Worm (Caenorhabditis elegans) whole organism, young adult: ENCODE data around the gene str-153.

Experiments
- B0261.1 ChIP-seq: sonication (generic microtip); optimal IDR thresholded peaks from 2 replicates; lab custom pipeline; 2016; ENCODE audit warnings: mild to moderate bottlenecking, missing genetic modification characterization, moderate library complexity, missing compliant biosample characterization
- C17E4.6 ChIP-seq: fragments of 200-800 bp; sonication (Bioruptor generic); IDR thresholded peaks from 2 replicates; pipeline ENCODE4 v1.3.6; 2022; ENCODE audit warnings: missing genetic modification reagents, missing genetic modification characterization, missing compliant biosample characterization
- D2030.7 ChIP-seq: fragments of 200-800 bp; sonication (Bioruptor generic); IDR thresholded peaks from 2 replicates; pipeline ENCODE4 v1.3.6; 2022; ENCODE audit warnings: missing genetic modification reagents, missing genetic modification characterization, missing compliant biosample characterization
- F10E7.11 ChIP-seq: sonication (generic microtip); optimal IDR thresholded peaks from 2 replicates; lab custom pipeline; 2017; ENCODE audit warnings: mild to moderate bottlenecking, missing genetic modification characterization, moderate library complexity, missing compliant biosample characterization
- F22D6.2 ChIP-seq: sonication (generic microtip); optimal IDR thresholded peaks from 2 replicates; lab custom pipeline; 2016; ENCODE audit warnings: mild to moderate bottlenecking, missing genetic modification characterization, missing compliant biosample characterization
- F55B11.4 ChIP-seq: sonication (generic microtip); optimal IDR thresholded peaks from 2 replicates; lab custom pipeline; 2016; ENCODE audit warnings: missing compliant biosample characterization, missing genetic modification characterization, borderline replicate concordance; ENCODE audit not compliant: insufficient read depth
- Y53F4B.3 ChIP-seq: fragments of 200-800 bp; sonication (Bioruptor generic); IDR thresholded peaks from 2 replicates; pipeline ENCODE4 v1.3.6; 2022; ENCODE audit warnings: missing genetic modification reagents, missing genetic modification characterization, missing compliant biosample characterization
- Y95B8A.8 ChIP-seq: fragments of 200-800 bp; sonication (Bioruptor generic); IDR thresholded peaks from 2 replicates; pipeline ENCODE4 v1.3.6; 2022; ENCODE audit warnings: missing genetic modification reagents, missing genetic modification characterization, missing compliant biosample characterization
- ama-1 ChIP-seq, 3 experiments: fragments of 150-350 bp in 1 of 3; sonication (generic microtip) in 2 of 3; optimal IDR thresholded peaks; 2 replicates each; lab custom pipeline; 2014 to 2018; ENCODE audit warnings: missing biosample characterization in 2 of 3, missing genetic modification characterization in 2 of 3, missing genetic modification reagents in 2 of 3
- attf-3 ChIP-seq: fragments of 200-800 bp; sonication (Bioruptor generic); conservative IDR thresholded peaks from 2 replicates; pipeline ENCODE4 v1.3.6; 2022; ENCODE audit warnings: missing genetic modification reagents, missing genetic modification characterization, missing compliant biosample characterization
- attf-6 ChIP-seq: fragments of 200-800 bp; sonication (Bioruptor generic); IDR thresholded peaks from 2 replicates; pipeline ENCODE4 v1.3.6; 2022; ENCODE audit warnings: missing genetic modification reagents, missing genetic modification characterization, missing compliant biosample characterization
- ceh-27 ChIP-seq: fragments of 200-800 bp; sonication (Bioruptor generic); optimal IDR thresholded peaks from 2 replicates; lab custom pipeline; 2018; ENCODE audit warnings: mild to moderate bottlenecking, missing genetic modification characterization, moderate library complexity, missing compliant biosample characterization
- ceh-79 ChIP-seq: sonication (generic microtip); optimal IDR thresholded peaks from 2 replicates; lab custom pipeline; 2017; ENCODE audit warnings: mild to moderate bottlenecking, missing genetic modification characterization, missing compliant biosample characterization
- ceh-91 ChIP-seq: fragments of 200-800 bp; sonication (Bioruptor generic); IDR thresholded peaks from 2 replicates; pipeline ENCODE4 v1.3.6; 2022; ENCODE audit warnings: missing genetic modification reagents, missing genetic modification characterization, missing compliant biosample characterization
- chd-7 ChIP-seq: sonication (generic microtip); optimal IDR thresholded peaks from 2 replicates; lab custom pipeline; 2016; ENCODE audit warnings: mild to moderate bottlenecking, missing genetic modification characterization, moderate library complexity, missing compliant biosample characterization
- die-1 ChIP-seq: sonication (generic microtip); optimal IDR thresholded peaks from 2 replicates; lab custom pipeline; 2016; ENCODE audit warnings: missing genotype, mild to moderate bottlenecking, missing genetic modification characterization, missing compliant biosample characterization
- dpff-1 ChIP-seq: sonication (generic microtip); optimal IDR thresholded peaks from 2 replicates; lab custom pipeline; 2017; ENCODE audit warnings: mild to moderate bottlenecking, missing genetic modification characterization, missing compliant biosample characterization
- him-1 ChIP-seq: sonication (generic microtip); optimal IDR thresholded peaks from 2 replicates; lab custom pipeline; 2016; ENCODE audit warnings: missing genotype, missing genetic modification reagents, missing genetic modification characterization, missing compliant biosample characterization
- hlh-26 ChIP-seq: fragments of 200-800 bp; sonication (Bioruptor generic); conservative IDR thresholded peaks from 2 replicates; pipeline ENCODE4 v1.3.6; 2022; ENCODE audit warnings: missing genetic modification reagents, missing genetic modification characterization, missing compliant biosample characterization
- hrde-1 ChIP-seq: sonication (generic microtip); optimal IDR thresholded peaks from 2 replicates; lab custom pipeline; 2016; ENCODE audit warnings: missing genetic modification characterization, mild to moderate bottlenecking, missing compliant biosample characterization, moderate library complexity, missing genotype, missing genetic modification reagents, borderline replicate concordance
- lin-26 ChIP-seq: fragments of 200-800 bp; sonication (Bioruptor generic); IDR thresholded peaks from 2 replicates; pipeline ENCODE4 v1.3.6; 2022; ENCODE audit warnings: missing genetic modification reagents, missing genetic modification characterization, missing compliant biosample characterization
- lin-54 ChIP-seq: fragments of 200-800 bp; sonication (Bioruptor generic); optimal IDR thresholded peaks from 2 replicates; lab custom pipeline; 2018; ENCODE audit warnings: mild to moderate bottlenecking, missing genetic modification characterization, missing compliant biosample characterization
- madf-6 ChIP-seq: fragments of 200-800 bp; sonication (Bioruptor generic); IDR thresholded peaks from 2 replicates; pipeline ENCODE4 v1.3.6; 2022; ENCODE audit warnings: missing genetic modification reagents, missing genetic modification characterization, missing compliant biosample characterization
- mcd-1 ChIP-seq: fragments of 200-800 bp; sonication (Bioruptor generic); IDR thresholded peaks from 2 replicates; pipeline ENCODE4 v1.3.6; 2022; ENCODE audit warnings: missing genetic modification reagents, missing genetic modification characterization, missing compliant biosample characterization
- mxl-1 ChIP-seq: sonication (generic microtip); optimal IDR thresholded peaks from 2 replicates; lab custom pipeline; 2016; ENCODE audit warnings: missing genetic modification characterization, missing compliant biosample characterization
- nfyb-1 ChIP-seq: fragments of 200-800 bp; sonication (Bioruptor generic); IDR thresholded peaks from 2 replicates; pipeline ENCODE4 v1.3.6; 2022; ENCODE audit warnings: missing genetic modification reagents, missing genetic modification characterization, missing compliant biosample characterization
- nhr-120 ChIP-seq: fragments of 200-800 bp; sonication (Bioruptor generic); IDR thresholded peaks from 2 replicates; pipeline ENCODE4 v1.3.6; 2022; ENCODE audit warnings: missing genetic modification characterization, missing compliant biosample characterization
- pha-4 ChIP-seq: fragments of 150-350 bp; sonication (generic microtip); optimal IDR thresholded peaks from 2 replicates; lab custom pipeline; 2014; ENCODE audit warnings: missing biosample characterization, missing genetic modification reagents, missing genetic modification characterization
- rcor-1 ChIP-seq: fragments of 200-800 bp; sonication (Bioruptor generic); IDR thresholded peaks from 2 replicates; pipeline ENCODE4 v1.3.6; 2022; ENCODE audit warnings: missing genetic modification reagents, missing genetic modification characterization, missing compliant biosample characterization
- rpc-1 ChIP-seq, 2 experiments: fragments of 150-350 bp in 1 of 2; sonication (generic microtip) in 1 of 2; optimal IDR thresholded peaks; 2 replicates each; lab custom pipeline; 2014 to 2018; ENCODE audit warnings: missing biosample characterization in 1 of 2, missing genetic modification characterization in 1 of 2, missing genetic modification reagents in 1 of 2, missing genotype in 1 of 2
- sdz-38 ChIP-seq: sonication (generic microtip); optimal IDR thresholded peaks from 2 replicates; lab custom pipeline; 2016; ENCODE audit warnings: missing genotype, missing genetic modification characterization, missing compliant biosample characterization
- snpc-1.1 ChIP-seq: sonication (generic microtip); optimal IDR thresholded peaks from 2 replicates; lab custom pipeline; 2017; ENCODE audit warnings: missing genetic modification characterization, mild to moderate bottlenecking, missing compliant biosample characterization, antibody characterized with exemption, moderate library complexity, missing genotype, missing genetic modification reagents; ENCODE audit not compliant: insufficient read depth
- snpc-3.4 ChIP-seq: sonication (generic microtip); optimal IDR thresholded peaks from 2 replicates; lab custom pipeline; 2017; ENCODE audit warnings: missing genetic modification characterization, mild to moderate bottlenecking, missing compliant biosample characterization, antibody characterized with exemption, moderate library complexity, missing genotype, missing genetic modification reagents
- snpc-4 ChIP-seq, 5 experiments: fragments of 150-350 bp in 1 of 5; sonication (generic microtip) in 4 of 5; optimal IDR thresholded peaks; 2 replicates each; lab custom pipeline; 2014 to 2018; ENCODE audit warnings: missing genetic modification characterization in 5 of 5, missing biosample characterization in 3 of 5, antibody characterized with exemption in 2 of 5, mild to moderate bottlenecking in 2 of 5, missing compliant biosample characterization in 2 of 5, missing genotype in 2 of 5, moderate library complexity in 2 of 5, missing genetic modification reagents in 1 of 5
- sptf-2 ChIP-seq: fragments of 200-800 bp; sonication (Bioruptor generic); optimal IDR thresholded peaks from 2 replicates; lab custom pipeline; 2018; ENCODE audit warnings: mild to moderate bottlenecking, missing genetic modification characterization, missing compliant biosample characterization
- tbp1 ChIP-seq: fragments of 200-800 bp; sonication (Bioruptor generic); optimal IDR thresholded peaks from 2 replicates; lab custom pipeline; 2018; ENCODE audit warnings: mild to moderate bottlenecking, missing genetic modification characterization, missing compliant biosample characterization
- unc-62 ChIP-seq: fragments of 150-350 bp; optimal IDR thresholded peaks from 2 replicates; lab custom pipeline; 2014; ENCODE audit warnings: missing biosample characterization, missing genetic modification reagents, missing genetic modification characterization
- xnd-1 ChIP-seq: sonication (generic microtip); optimal IDR thresholded peaks from 2 replicates; lab custom pipeline; 2016; ENCODE audit warnings: missing genotype, missing genetic modification reagents, missing genetic modification characterization, missing compliant biosample characterization
- ztf-18 ChIP-seq: sonication (generic microtip); optimal IDR thresholded peaks from 2 replicates; lab custom pipeline; 2016; ENCODE audit warnings: missing genotype, mild to moderate bottlenecking, missing genetic modification characterization, missing compliant biosample characterization
- ztf-25 ChIP-seq: fragments of 200-800 bp; sonication (Bioruptor generic); IDR thresholded peaks from 2 replicates; pipeline ENCODE4 v1.3.6; 2022; ENCODE audit warnings: missing genetic modification reagents, missing genetic modification characterization, missing compliant biosample characterization
- ztf-28 ChIP-seq: fragments of 200-800 bp; sonication (Bioruptor generic); IDR thresholded peaks from 2 replicates; pipeline ENCODE4 v1.3.6; 2022; ENCODE audit warnings: missing genetic modification reagents, missing genetic modification characterization, missing compliant biosample characterization

str-153 gene

DNA sequence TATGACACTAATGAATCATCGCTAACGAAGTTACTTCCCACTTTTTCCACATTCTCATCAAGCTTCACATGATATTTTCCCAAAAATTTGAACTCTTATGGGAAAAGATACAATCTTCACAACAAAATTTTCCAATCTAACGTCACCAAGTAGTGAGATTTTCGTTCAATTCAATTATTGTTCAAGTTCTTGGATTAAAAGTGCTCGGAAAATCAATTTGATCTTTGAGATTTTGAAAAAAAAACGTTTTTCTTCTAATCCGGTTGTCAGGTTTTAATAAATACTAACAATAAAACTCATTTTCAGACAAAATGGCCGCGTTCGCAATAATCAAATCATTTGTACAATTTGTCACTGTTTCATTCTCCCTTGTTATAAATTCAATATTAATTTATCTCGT lies at the start of gene str-153:
TSS of gene str-153 (plus strand) at position 301 of the 400 bp plus-strand sequence.
- no peak for TF ChIP-seq ceh-79 (tag; lab: Kevin White, UChicago)
- TF ChIP-seq B0261.1 (tag; lab: Kevin White, UChicago) = no peak
- no peak for TF ChIP-seq F22D6.2 (tag; lab: Kevin White, UChicago)
- no peak for TF ChIP-seq attf-3 (GFP tag; lab: Robert Waterston, UW)
- TF ChIP-seq mxl-1 = no peak
- no peak for TF ChIP-seq ama-1 (optimal IDR thresholded peaks at IDR 0.05; lab: Kevin White, UChicago)
- no peak for TF ChIP-seq ama-1 (GFP tag; optimal IDR thresholded peaks at IDR 0.05; lab: Kevin White, UChicago)
- no peak for TF ChIP-seq dpff-1
- no peak for TF ChIP-seq unc-62
- TF ChIP-seq nhr-120 = no peak
- TF ChIP-seq snpc-4 (GFP tag; optimal IDR thresholded peaks at IDR 0.05; lab: Kevin White, UChicago) = no peak
- TF ChIP-seq snpc-4 (tag; optimal IDR thresholded peaks at IDR 0.05; lab: Kevin White, UChicago) = no peak
- TF ChIP-seq hrde-1 = no peak
- no peak for TF ChIP-seq chd-7 (tag; lab: Kevin White, UChicago)
- TF ChIP-seq F10E7.11 (tag; lab: Kevin White, UChicago) = no peak

DNA sequence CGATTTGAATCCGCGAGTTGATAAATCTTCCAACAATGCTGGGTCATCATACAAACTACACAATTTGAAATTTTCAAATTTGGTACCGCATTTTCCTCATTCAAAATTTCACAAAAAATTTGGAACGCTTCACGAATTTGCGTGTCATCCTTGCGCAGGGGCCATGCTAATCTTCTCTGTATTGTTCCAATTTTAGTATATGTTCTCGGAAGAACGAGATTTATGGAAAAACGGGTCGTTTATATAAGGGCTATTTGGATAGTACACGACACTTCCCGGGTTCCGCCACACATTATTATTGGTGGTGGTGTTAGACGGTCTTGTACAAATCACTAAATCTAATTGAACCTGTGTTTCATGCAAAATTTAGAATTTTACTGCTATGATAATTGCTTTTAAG lies 48.8 kb upstream of the str-153 start:
- TF ChIP-seq F55B11.4 (tag; lab: Kevin White, UChicago) = no peak
- TF ChIP-seq die-1 = peak; percentile 58
- peak; percentile 80 for TF ChIP-seq snpc-4 (GFP tag; optimal IDR thresholded peaks at IDR 0.05; lab: Kevin White, UChicago)
- peak; percentile 83 to 95 (median 90) for TF ChIP-seq snpc-4 (tag; optimal IDR thresholded peaks at IDR 0.05; lab: Kevin White, UChicago)
- TF ChIP-seq ztf-25 = 0 out of 2 replicates have a peak, but pooled peaks have one; percentile 50
- peak; percentile 39; the same call in 1 of the 2 replicates for TF ChIP-seq D2030.7 (GFP tag; lab: Robert Waterston, UW)
- TF ChIP-seq him-1 (tag; lab: Kevin White, UChicago) = peak; percentile 35
- no peak for TF ChIP-seq pha-4 (tag; lab: Kevin White, UChicago)
- peak; percentile 49; the same call in 1 of the 2 replicates for TF ChIP-seq lin-26 (GFP tag; lab: Robert Waterston, UW)
- TF ChIP-seq ztf-28 (GFP tag; lab: Robert Waterston, UW) = no peak
- TF ChIP-seq xnd-1 (tag; lab: Kevin White, UChicago) = no peak
- TF ChIP-seq ceh-27 (GFP tag; lab: Kevin White, UChicago) = no peak
- TF ChIP-seq madf-6 (GFP tag; lab: Robert Waterston, UW) = no peak
- no peak for TF ChIP-seq hrde-1
- TF ChIP-seq attf-6 (GFP tag; lab: Robert Waterston, UW) = peak; percentile 83
- no peak for TF ChIP-seq hlh-26 (GFP tag; lab: Robert Waterston, UW)
- TF ChIP-seq snpc-3.4 = peak; percentile 52
- peak; percentile 80 for TF ChIP-seq tbp1
- peak; percentile 53 for TF ChIP-seq B0261.1 (tag; lab: Kevin White, UChicago)
- no peak for TF ChIP-seq Y95B8A.8 (GFP tag; lab: Robert Waterston, UW)
- no peak for TF ChIP-seq rcor-1 (GFP tag; lab: Robert Waterston, UW)
- TF ChIP-seq ztf-18 (tag; lab: Kevin White, UChicago) = peak; percentile 23
- TF ChIP-seq C17E4.6 (GFP tag; lab: Robert Waterston, UW) = peak; percentile 44; the same call in 1 of the 2 replicates
- peak; percentile 88 for TF ChIP-seq snpc-1.1
- TF ChIP-seq ceh-91 (GFP tag; lab: Robert Waterston, UW) = no peak
- TF ChIP-seq sdz-38 (tag; lab: Kevin White, UChicago) = no peak
- peak; percentile 62 for TF ChIP-seq rpc-1 (optimal IDR thresholded peaks at IDR 0.05; lab: Kevin White, UChicago)
- TF ChIP-seq rpc-1 (tag; optimal IDR thresholded peaks at IDR 0.05; lab: Kevin White, UChicago) = peak; percentile 82
- no peak for TF ChIP-seq nfyb-1 (GFP tag; lab: Robert Waterston, UW)
- no peak for TF ChIP-seq sptf-2 (GFP tag; lab: Kevin White, UChicago)
- no peak for TF ChIP-seq mcd-1 (GFP tag; lab: Robert Waterston, UW)
- no peak for TF ChIP-seq Y53F4B.3
- TF ChIP-seq lin-54 (GFP tag; lab: Kevin White, UChicago) = no peak
